Worm (Caenorhabditis elegans): Measurements from ENCODE around the gene slcf-2.

DNA sequence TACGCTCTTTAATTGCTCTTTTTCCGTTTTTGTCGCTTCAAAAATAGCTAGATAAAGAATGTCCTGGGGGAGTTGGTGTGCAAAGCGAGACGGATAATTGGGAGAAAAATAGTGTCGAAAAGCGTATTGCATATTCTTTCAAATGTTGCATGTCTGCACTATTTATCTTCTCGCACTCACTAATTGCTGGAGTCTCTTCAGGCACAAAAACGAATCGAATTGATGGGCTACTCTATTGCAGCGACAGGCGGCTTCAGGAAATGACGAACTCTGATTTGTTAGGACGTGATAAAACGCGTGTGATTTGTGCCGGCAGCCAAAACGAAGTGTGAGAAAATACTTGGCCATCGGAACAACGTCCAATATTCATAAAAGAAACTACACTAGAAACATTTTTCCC lies 46.6 kb downstream of the slcf-2 start:
- TF ChIP-seq F49E8.2 (tag; optimal IDR thresholded peaks at IDR 0.05; ENCODE audit: insufficient read depth) (no peak), rcor-1 (GFP tag; IDR thresholded peaks at IDR 0.05) (no peak)

All from whole organism, young adult.